Worm (Caenorhabditis elegans) whole organism, late embryonic: Measurements from ENCODE around the gene cpg-19.

ENCODE experiments used
- C38D4.7 ChIP-seq: fragments of 200-800 bp; sonication (Bioruptor generic); optimal IDR thresholded peaks from 2 replicates; lab custom pipeline; 2018; ENCODE audit warnings: mild to moderate bottlenecking, missing genetic modification characterization, moderate library complexity, missing compliant biosample characterization
- T23F11.4 ChIP-seq: fragments of 200-800 bp; sonication (Bioruptor generic); optimal IDR thresholded peaks from 2 replicates; lab custom pipeline; 2018; ENCODE audit warnings: mild to moderate bottlenecking, missing genetic modification characterization, missing compliant biosample characterization
- Y22D7AL.16 ChIP-seq: sonication (generic microtip); optimal IDR thresholded peaks from 2 replicates; lab custom pipeline; 2016; ENCODE audit warnings: missing genetic modification characterization, missing compliant biosample characterization
- ama-1 ChIP-seq: fragments of 150-350 bp; optimal IDR thresholded peaks from 2 replicates; lab custom pipeline; 2014
- ceh-18 ChIP-seq: sonication (generic microtip); optimal IDR thresholded peaks from 2 replicates; lab custom pipeline; 2016; ENCODE audit warnings: missing genetic modification characterization, missing compliant biosample characterization
- ceh-19 ChIP-seq: fragments of 200-800 bp; sonication (Bioruptor generic); optimal IDR thresholded peaks from 2 replicates; lab custom pipeline; 2018; ENCODE audit warnings: mild to moderate bottlenecking, missing genetic modification characterization, missing compliant biosample characterization
- ceh-45 ChIP-seq: fragments of 200-800 bp; sonication (Bioruptor generic); IDR thresholded peaks from 2 replicates; pipeline ENCODE4 v1.3.6; 2022; ENCODE audit warnings: missing genetic modification reagents, missing genetic modification characterization, missing compliant biosample characterization
- ceh-9 ChIP-seq: sonication (generic microtip); optimal IDR thresholded peaks from 2 replicates; lab custom pipeline; 2016; ENCODE audit warnings: mild to moderate bottlenecking, missing genetic modification characterization, inconsistent platforms, missing compliant biosample characterization
- dmd-4 ChIP-seq: sonication (generic microtip); optimal IDR thresholded peaks from 2 replicates; lab custom pipeline; 2016; ENCODE audit warnings: borderline replicate concordance, missing genetic modification characterization, missing compliant biosample characterization
- elt-2 ChIP-seq: sonication (generic microtip); optimal IDR thresholded peaks from 2 replicates; lab custom pipeline; 2016; ENCODE audit warnings: missing genetic modification reagents, missing genetic modification characterization, missing compliant biosample characterization
- ets-4 ChIP-seq: sonication (generic microtip); optimal IDR thresholded peaks from 2 replicates; lab custom pipeline; 2016; ENCODE audit warnings: missing genetic modification characterization, missing compliant biosample characterization
- eyg-1 ChIP-seq: sonication (generic microtip); optimal IDR thresholded peaks from 2 replicates; lab custom pipeline; 2016; ENCODE audit warnings: missing genotype, missing genetic modification characterization, missing compliant biosample characterization
- gmeb-2 ChIP-seq: sonication (generic microtip); optimal IDR thresholded peaks from 2 replicates; lab custom pipeline; 2016; ENCODE audit warnings: missing genetic modification characterization, inconsistent platforms, missing compliant biosample characterization
- hlh-13 ChIP-seq: fragments of 200-800 bp; sonication (Bioruptor generic); optimal IDR thresholded peaks from 2 replicates; lab custom pipeline; 2018; ENCODE audit warnings: mild to moderate bottlenecking, missing genetic modification characterization, missing compliant biosample characterization
- hlh-15 ChIP-seq: sonication (generic microtip); optimal IDR thresholded peaks from 2 replicates; lab custom pipeline; 2016; ENCODE audit warnings: missing genetic modification characterization, missing compliant biosample characterization
- hlh-30 ChIP-seq: sonication (generic microtip); optimal IDR thresholded peaks from 2 replicates; lab custom pipeline; 2017; ENCODE audit warnings: antibody characterized with exemption, missing genetic modification characterization, missing compliant biosample characterization; ENCODE audit not compliant: insufficient read depth
- hlh-6 ChIP-seq: sonication (generic microtip); optimal IDR thresholded peaks from 2 replicates; lab custom pipeline; 2016; ENCODE audit warnings: missing genotype, missing genetic modification characterization, missing compliant biosample characterization
- hlh-8 ChIP-seq: sonication (generic microtip); optimal IDR thresholded peaks from 2 replicates; lab custom pipeline; 2016; ENCODE audit warnings: missing genotype, missing genetic modification characterization, missing compliant biosample characterization
- lim-6 ChIP-seq: sonication (generic microtip); optimal IDR thresholded peaks from 2 replicates; lab custom pipeline; 2016; ENCODE audit warnings: missing genetic modification characterization, missing compliant biosample characterization
- nfya-1 ChIP-seq: sonication (generic microtip); optimal IDR thresholded peaks from 2 replicates; lab custom pipeline; 2017; ENCODE audit warnings: missing genetic modification characterization, mild to moderate bottlenecking, missing compliant biosample characterization, antibody characterized with exemption, moderate library complexity
- nhr-11 ChIP-seq: fragments of 150-350 bp; optimal IDR thresholded peaks from 2 replicates; lab custom pipeline; 2014; ENCODE audit warnings: missing biosample characterization, missing genetic modification characterization
- nhr-232 ChIP-seq: sonication (generic microtip); optimal IDR thresholded peaks from 2 replicates; lab custom pipeline; 2016; ENCODE audit warnings: missing genetic modification characterization, missing compliant biosample characterization
- odd-2 ChIP-seq: sonication (generic microtip); optimal IDR thresholded peaks from 2 replicates; lab custom pipeline; 2017; ENCODE audit warnings: antibody characterized with exemption, mild to moderate bottlenecking, missing genetic modification characterization, missing compliant biosample characterization
- rnt-1 ChIP-seq: sonication (generic microtip); optimal IDR thresholded peaks from 2 replicates; lab custom pipeline; 2016; ENCODE audit warnings: missing genetic modification characterization, missing compliant biosample characterization
- sox-2 ChIP-seq: fragments of 200-800 bp; sonication (Bioruptor generic); IDR thresholded peaks from 2 replicates; pipeline ENCODE4 v1.3.6; 2022; ENCODE audit warnings: missing genetic modification reagents, missing genetic modification characterization, missing compliant biosample characterization
- sox-4 ChIP-seq: sonication (generic microtip); optimal IDR thresholded peaks from 2 replicates; lab custom pipeline; 2017; ENCODE audit warnings: mild to moderate bottlenecking, missing genetic modification characterization, inconsistent platforms, missing compliant biosample characterization
- syd-9 ChIP-seq: sonication (generic microtip); optimal IDR thresholded peaks from 2 replicates; lab custom pipeline; 2016; ENCODE audit warnings: mild to moderate bottlenecking, missing genetic modification characterization, moderate library complexity, missing compliant biosample characterization
- tbx-7 ChIP-seq: sonication (generic microtip); optimal IDR thresholded peaks from 2 replicates; lab custom pipeline; 2016; ENCODE audit warnings: missing genotype, missing genetic modification characterization, missing compliant biosample characterization
- ttx-3 ChIP-seq: sonication (generic microtip); optimal IDR thresholded peaks from 2 replicates; lab custom pipeline; 2016; ENCODE audit warnings: missing genetic modification reagents, missing genetic modification characterization, missing compliant biosample characterization
- unc-42 ChIP-seq: sonication (generic microtip); optimal IDR thresholded peaks from 2 replicates; lab custom pipeline; 2016; ENCODE audit warnings: missing genotype, missing genetic modification characterization, missing compliant biosample characterization
- unc-86 ChIP-seq: sonication (generic microtip); optimal IDR thresholded peaks from 2 replicates; lab custom pipeline; 2016; ENCODE audit warnings: missing genetic modification characterization, missing compliant biosample characterization

The cpg-19 gene

ce11 chrX:16660268-16660667 is 38.7 kb downstream of the cpg-19 start:
- TF ChIP-seq Y22D7AL.16 (tag; lab: Kevin White, UChicago) (no peak), ceh-45 (GFP tag; lab: Robert Waterston, UW) (no peak), ceh-19 (no peak), hlh-15 (no peak), ceh-9 (no peak), eyg-1 (tag; lab: Kevin White, UChicago) (no peak), unc-42 (peak; percentile 7)

- TF ChIP-seq nfya-1 (tag; lab: Kevin White, UChicago), result no peak
- TF ChIP-seq syd-9 (tag; lab: Kevin White, UChicago), result no peak
- TF ChIP-seq ttx-3 (tag; lab: Kevin White, UChicago), result no peak
- TF ChIP-seq ets-4 (tag; lab: Kevin White, UChicago), result no peak
- TF ChIP-seq sox-4 (tag; lab: Kevin White, UChicago), result no peak
- TF ChIP-seq hlh-8, result no peak
- TF ChIP-seq ama-1 (lab: Kevin White, UChicago), result no peak
- no peak for TF ChIP-seq gmeb-2 (tag; lab: Kevin White, UChicago)
- no peak for TF ChIP-seq sox-2 (GFP tag; lab: Robert Waterston, UW)
- no peak for TF ChIP-seq hlh-13 (GFP tag; lab: Kevin White, UChicago)
Measured at ce11 chrX:16662723-16663122, 41.1 kb downstream of the cpg-19 start, which contains the start of gene F43B10.1. F43B10.1 (minus strand) TSS chrX:16662823.

ce11 chrX:16667515-16667914 is 45.9 kb downstream of the cpg-19 start:
- TF ChIP-seq unc-86 (no peak), C38D4.7 (no peak), hlh-6 (tag; lab: Kevin White, UChicago) (no peak), elt-2 (tag; lab: Kevin White, UChicago) (no peak), tbx-7 (tag; lab: Kevin White, UChicago) (no peak), hlh-30 (tag; lab: Kevin White, UChicago) (no peak), lim-6 (no peak), ceh-18 (tag; lab: Kevin White, UChicago) (no peak), ets-4 (tag; lab: Kevin White, UChicago) (no peak), unc-42 (no peak), T23F11.4 (GFP tag; lab: Kevin White, UChicago) (no peak)
- TF ChIP-seq, all 69 proteins: peak for 0

- TF ChIP-seq elt-2 (tag; lab: Kevin White, UChicago) (peak; percentile 67), unc-42 (no peak)
Measured at ce11 chrX:16669106-16669505, 47.5 kb downstream of the cpg-19 start.

- TF ChIP-seq dmd-4 (tag; lab: Kevin White, UChicago), result no peak
- no peak for TF ChIP-seq ama-1 (lab: Kevin White, UChicago)
- TF ChIP-seq odd-2 (tag; lab: Kevin White, UChicago), result no peak
- TF ChIP-seq nhr-11 (tag; lab: Kevin White, UChicago), result no peak
- TF ChIP-seq rnt-1 (tag; lab: Kevin White, UChicago), result no peak
- TF ChIP-seq nhr-232, result no peak
Measured at ce11 chrX:16671234-16671633, 49.6 kb downstream of the cpg-19 start.
